Fruit fly (Drosophila melanogaster) whole organism, embryonic: ENCODE results near the gene CG31064.
A peak's percentile ranks its signal among the peaks of the same experiment; 100 is the strongest.

Experiments
- Adf1 ChIP-seq: fragments of 200-800 bp; sonication (Bioruptor generic); IDR thresholded peaks from 2 replicates; pipeline ENCODE4 v1.3.6; 2022; ENCODE audit warnings: missing biosample characterization, missing genetic modification characterization
- CG12769 ChIP-seq: fragments of 200-800 bp; sonication (Bioruptor generic); optimal IDR thresholded peaks from 2 replicates; lab custom pipeline; 2019; ENCODE audit warnings: missing biosample characterization, mild to moderate bottlenecking, missing genetic modification characterization, moderate library complexity
- CG13123 ChIP-seq: fragments of 200-800 bp; sonication (Bioruptor generic); optimal IDR thresholded peaks from 2 replicates; lab custom pipeline; 2016; ENCODE audit warnings: missing biosample characterization, missing genetic modification characterization
- CG13624 ChIP-seq: fragments of 200-800 bp; sonication (Bioruptor generic); optimal IDR thresholded peaks from 2 replicates; lab custom pipeline; 2016; ENCODE audit warnings: missing biosample characterization, missing genetic modification characterization
- CG15696 ChIP-seq: fragments of 200-800 bp; sonication (Bioruptor generic); optimal IDR thresholded peaks from 2 replicates; lab custom pipeline; 2019; ENCODE audit warnings: missing biosample characterization, mild to moderate bottlenecking, missing genetic modification characterization, moderate library complexity
- CG17829 ChIP-seq: fragments of 200-800 bp; optimal IDR thresholded peaks from 2 replicates; lab custom pipeline; 2019; ENCODE audit warnings: missing biosample characterization, mild to moderate bottlenecking, missing genetic modification characterization, moderate library complexity
- CG2129 ChIP-seq: fragments of 200-800 bp; sonication (Bioruptor generic); IDR thresholded peaks from 2 replicates; pipeline ENCODE4 v1.3.6; 2022; ENCODE audit warnings: missing biosample characterization, missing genetic modification characterization; ENCODE audit not compliant: partially characterized antibody
- CG31365 ChIP-seq: fragments of 200-800 bp; sonication (Bioruptor generic); optimal IDR thresholded peaks from 2 replicates; lab custom pipeline; 2018; ENCODE audit warnings: missing biosample characterization, mild to moderate bottlenecking, missing genetic modification characterization
- CG43689 ChIP-seq: fragments of 200-800 bp; sonication (Bioruptor generic); IDR thresholded peaks from 2 replicates; pipeline ENCODE4 v1.3.6; 2022; ENCODE audit warnings: missing biosample characterization, missing genetic modification characterization
- CG4617 ChIP-seq: fragments of 200-800 bp; sonication (Bioruptor generic); optimal IDR thresholded peaks from 3 replicates; lab custom pipeline; 2016; ENCODE audit warnings: missing biosample characterization, missing genetic modification characterization, borderline replicate concordance
- CG6689 ChIP-seq: fragments of 200-800 bp; sonication (Bioruptor generic); IDR thresholded peaks from 2 replicates; pipeline ENCODE4 v1.3.6; 2022; ENCODE audit warnings: missing biosample characterization, missing genetic modification characterization
- CG8290 ChIP-seq, 3 experiments: fragments of 200-800 bp; sonication (Bioruptor generic); optimal IDR thresholded peaks; 2 replicates each; lab custom pipeline; 2016 to 2019; ENCODE audit warnings: missing biosample characterization in 3 of 3, missing genetic modification characterization in 3 of 3, mild to moderate bottlenecking in 2 of 3, moderate library complexity in 1 of 3
- CG9876 ChIP-seq: fragments of 200-800 bp; sonication (Bioruptor generic); optimal IDR thresholded peaks from 2 replicates; lab custom pipeline; 2016; ENCODE audit warnings: missing biosample characterization, missing genetic modification characterization
- Dbx ChIP-seq: fragments of 200-800 bp; sonication (Bioruptor generic); IDR thresholded peaks from 3 replicates; pipeline ENCODE4 v1.3.6; 2022; ENCODE audit warnings: missing biosample characterization, missing genetic modification characterization
- E2f2 ChIP-seq: fragments of 200-800 bp; sonication (Bioruptor generic); IDR thresholded peaks from 2 replicates; pipeline ENCODE4 v1.3.6; 2022; ENCODE audit warnings: missing biosample characterization, missing genetic modification characterization
- Ets97D ChIP-seq: fragments of 200-800 bp; sonication (Bioruptor generic); optimal IDR thresholded peaks from 3 replicates; lab custom pipeline; 2016; ENCODE audit warnings: missing biosample characterization, missing genetic modification characterization
- GATAe ChIP-seq: fragments of 200-800 bp; sonication (Bioruptor generic); conservative IDR thresholded peaks from 2 replicates; pipeline ENCODE4 v1.3.6; 2022; ENCODE audit warnings: missing biosample characterization, missing genetic modification characterization
- NC2α ChIP-seq: fragments of 200-800 bp; sonication (Bioruptor generic); optimal IDR thresholded peaks from 2 replicates; lab custom pipeline; 2016; ENCODE audit warnings: missing biosample characterization, missing genetic modification characterization
- Oli ChIP-seq: fragments of 200-800 bp; sonication (Bioruptor generic); optimal IDR thresholded peaks from 2 replicates; lab custom pipeline; 2018; ENCODE audit warnings: missing biosample characterization, mild to moderate bottlenecking, missing genetic modification characterization, moderate library complexity
- Pdp1 ChIP-seq, 2 experiments: fragments of 200-800 bp; sonication (Bioruptor generic); optimal IDR thresholded peaks; 3 replicates each; lab custom pipeline; 2016; ENCODE audit warnings: missing biosample characterization in 2 of 2, missing genetic modification characterization in 2 of 2, mild to moderate bottlenecking in 1 of 2, moderate library complexity in 1 of 2
- Sry-δ ChIP-seq: fragments of 200-800 bp; sonication (Bioruptor generic); optimal IDR thresholded peaks from 2 replicates; lab custom pipeline; 2016; ENCODE audit warnings: missing biosample characterization, missing genetic modification characterization
- Vsx1 ChIP-seq: fragments of 200-800 bp; sonication (Bioruptor generic); optimal IDR thresholded peaks from 2 replicates; lab custom pipeline; 2017; ENCODE audit warnings: missing biosample characterization, mild to moderate bottlenecking, missing genetic modification characterization, missing genetic modification reagents
- ci ChIP-seq: fragments of 200-800 bp; sonication (Bioruptor generic); IDR thresholded peaks from 3 replicates; pipeline ENCODE4 v1.3.6; 2022; ENCODE audit warnings: missing biosample characterization, missing genetic modification characterization
- dimm ChIP-seq: fragments of 200-800 bp; sonication (Bioruptor generic); IDR thresholded peaks from 2 replicates; pipeline ENCODE4 v1.3.6; 2022; ENCODE audit warnings: missing biosample characterization, missing genetic modification characterization
- dmrt99B ChIP-seq: fragments of 200-800 bp; sonication (Bioruptor generic); optimal IDR thresholded peaks from 2 replicates; lab custom pipeline; 2018; ENCODE audit warnings: missing biosample characterization, mild to moderate bottlenecking, missing genetic modification characterization, moderate library complexity
- fu2 ChIP-seq: fragments of 200-800 bp; sonication (Bioruptor generic); optimal IDR thresholded peaks from 2 replicates; lab custom pipeline; 2016; ENCODE audit warnings: missing biosample characterization, missing genetic modification characterization
- grn ChIP-seq: fragments of 200-800 bp; sonication (Bioruptor generic); optimal IDR thresholded peaks from 3 replicates; lab custom pipeline; 2017; ENCODE audit warnings: missing biosample characterization, missing genetic modification characterization
- gt ChIP-seq: fragments of 200-800 bp; sonication (Bioruptor generic); IDR thresholded peaks from 2 replicates; pipeline ENCODE4 v1.3.6; 2022; ENCODE audit warnings: missing biosample characterization, missing genetic modification characterization
- her ChIP-seq: fragments of 200-800 bp; sonication (Bioruptor generic); optimal IDR thresholded peaks from 2 replicates; lab custom pipeline; 2016; ENCODE audit warnings: missing biosample characterization, missing genetic modification characterization
- lab ChIP-seq: fragments of 200-800 bp; sonication (Bioruptor generic); optimal IDR thresholded peaks from 3 replicates; lab custom pipeline; 2017; ENCODE audit warnings: missing biosample characterization, missing genetic modification characterization, mild to moderate bottlenecking, moderate library complexity, missing genetic modification reagents
- lbe ChIP-seq: fragments of 200-800 bp; sonication (Bioruptor generic); optimal IDR thresholded peaks from 2 replicates; lab custom pipeline; 2016; ENCODE audit warnings: missing biosample characterization, mild to moderate bottlenecking, missing genetic modification characterization
- lilli ChIP-seq: fragments of 200-800 bp; sonication (Bioruptor generic); optimal IDR thresholded peaks from 3 replicates; lab custom pipeline; 2016; ENCODE audit warnings: missing biosample characterization, missing genetic modification characterization
- lmd ChIP-seq: fragments of 200-800 bp; sonication (Bioruptor generic); IDR thresholded peaks from 2 replicates; pipeline ENCODE4 v1.3.6; 2022; ENCODE audit warnings: missing biosample characterization, missing genetic modification characterization
- mld ChIP-seq: fragments of 200-800 bp; sonication (Bioruptor generic); IDR thresholded peaks from 3 replicates; pipeline ENCODE4 v1.3.6; 2022; ENCODE audit warnings: missing biosample characterization, missing genetic modification characterization; ENCODE audit not compliant: partially characterized antibody
- pros ChIP-seq: fragments of 200-800 bp; sonication (Bioruptor generic); optimal IDR thresholded peaks from 3 replicates; lab custom pipeline; 2019; ENCODE audit warnings: missing biosample characterization, mild to moderate bottlenecking, missing genetic modification characterization, moderate library complexity
- pzg ChIP-seq: fragments of 200-800 bp; sonication (Bioruptor generic); optimal IDR thresholded peaks from 3 replicates; lab custom pipeline; 2018; ENCODE audit warnings: missing biosample characterization, mild to moderate bottlenecking, missing genetic modification characterization, moderate library complexity
- sens ChIP-seq: fragments of 200-800 bp; sonication (Bioruptor generic); peaks from one replicate; lab custom pipeline; 2016; ENCODE audit warnings: missing biosample characterization, missing genetic modification characterization
- so ChIP-seq: fragments of 200-800 bp; sonication (Bioruptor generic); IDR thresholded peaks from 3 replicates; pipeline ENCODE4 v1.3.6; 2022; ENCODE audit warnings: missing biosample characterization, missing genetic modification characterization
- sob ChIP-seq: fragments of 200-800 bp; sonication (Bioruptor generic); IDR thresholded peaks from 2 replicates; pipeline ENCODE4 v1.3.6; 2022; ENCODE audit warnings: missing biosample characterization, missing genetic modification characterization
- sr ChIP-seq: fragments of 200-800 bp; sonication (Bioruptor generic); IDR thresholded peaks from 3 replicates; pipeline ENCODE4 v1.3.6; 2022; ENCODE audit warnings: missing biosample characterization, missing genetic modification characterization
- stwl ChIP-seq: fragments of 200-800 bp; sonication (Bioruptor generic); optimal IDR thresholded peaks from 3 replicates; lab custom pipeline; 2018; ENCODE audit warnings: missing biosample characterization, mild to moderate bottlenecking, missing genetic modification characterization, moderate library complexity
- toy ChIP-seq: fragments of 200-800 bp; sonication (Bioruptor generic); IDR thresholded peaks from 2 replicates; pipeline ENCODE4 v1.3.6; 2022; ENCODE audit warnings: missing biosample characterization, missing genetic modification characterization
- zfh2 ChIP-seq: fragments of 200-800 bp; sonication (Bioruptor generic); optimal IDR thresholded peaks from 2 replicates; lab custom pipeline; 2016; ENCODE audit warnings: missing biosample characterization, missing genetic modification characterization

CG31064 gene

dm6 chr3R:27263434-27264215 is 24.7 kb upstream of the CG31064 start, which contains the start of gene woc (continued):
- TF ChIP-seq stwl (peak; percentile 90), GATAe (no peak), CG17829 (tag; lab: Kevin White, UChicago) (no peak), Adf1 (GFP tag; lab: Robert Waterston, UW) (peak; percentile 59), pzg (GFP tag; lab: Kevin White, UChicago) (peak; percentile 91), E2f2 (GFP tag; lab: Robert Waterston, UW) (peak; percentile 83), zfh2 (GFP tag; lab: Kevin White, UChicago) (peak; percentile 71), CG43689 (GFP tag; lab: Robert Waterston, UW) (no peak), lmd (GFP tag; lab: Robert Waterston, UW) (peak; percentile 44; the same call in 1 of the 2 replicates), sr (GFP tag; lab: Robert Waterston, UW) (peak; percentile 59; the same call in 1 of the 3 replicates), CG13624 (GFP tag; lab: Kevin White, UChicago) (peak; percentile 46), lilli (peak; percentile 79), toy (GFP tag; lab: Robert Waterston, UW) (no peak), Ets97D (GFP tag; lab: Kevin White, UChicago) (peak; percentile 76), CG4617 (GFP tag; lab: Kevin White, UChicago) (peak; percentile 74), CG9876 (GFP tag; lab: Kevin White, UChicago) (no peak), dimm (GFP tag; lab: Robert Waterston, UW) (no peak), sob (peak; percentile 19; the same call in 1 of the 2 replicates), her (GFP tag; lab: Kevin White, UChicago) (peak; percentile 60), pros (no peak), lab (GFP tag; lab: Kevin White, UChicago) (no peak), lbe (no peak), gt (GFP tag; lab: Robert Waterston, UW) (no peak), dmrt99B (no peak), grn (GFP tag; lab: Kevin White, UChicago) (no peak), CG6689 (GFP tag; lab: Robert Waterston, UW) (peak; percentile 56), CG12769 (tag; lab: Kevin White, UChicago) (no peak), CG13123 (no peak), fu2 (GFP tag; lab: Kevin White, UChicago) (peak; percentile 81), sens (GFP tag; lab: Kevin White, UChicago) (peak; percentile 94), NC2α (GFP tag; lab: Kevin White, UChicago) (peak; percentile 55), Sry-δ (GFP tag; lab: Kevin White, UChicago) (peak; percentile 54), Dbx (GFP tag; lab: Robert Waterston, UW) (peak; percentile 68), Oli (tag; lab: Kevin White, UChicago) (no peak), Vsx1 (GFP tag; lab: Kevin White, UChicago) (no peak), mld (GFP tag; lab: Robert Waterston, UW) (peak; percentile 77), CG31365 (tag; lab: Kevin White, UChicago) (no peak), CG15696 (tag; lab: Kevin White, UChicago) (no peak), CG2129 (GFP tag; lab: Robert Waterston, UW) (peak; percentile 37; the same call in 1 of the 2 replicates), CG8290 (GFP tag; optimal IDR thresholded peaks at IDR 0.05; lab: Kevin White, UChicago) (no peak), CG8290 (tag; optimal IDR thresholded peaks at IDR 0.05; lab: Kevin White, UChicago) (no peak), so (GFP tag; lab: Robert Waterston, UW) (peak; percentile 28; the same call in 1 of the 3 replicates), Pdp1 (GFP tag; optimal IDR thresholded peaks at IDR 0.05; lab: Kevin White, UChicago) (peak; percentile 48 to 51), ci (peak; percentile 69; the same call in 2 of the 3 replicates)
